Fruit fly (Drosophila melanogaster) whole organism, embryonic: ENCODE results near the gene CG46313.
A peak's percentile ranks its signal among the peaks of the same experiment; 100 is the strongest.

ENCODE experiments used
- Ada2b ChIP-seq: fragments of 200-800 bp; sonication (Bioruptor generic); IDR thresholded peaks from 2 replicates; pipeline ENCODE4 v1.3.6; 2022; ENCODE audit warnings: missing biosample characterization, missing genetic modification characterization
- B-H1 ChIP-seq: fragments of 200-800 bp; sonication (Bioruptor generic); IDR thresholded peaks from 3 replicates; pipeline ENCODE4 v1.3.6; 2022; ENCODE audit warnings: missing biosample characterization, missing genetic modification characterization
- Bteb2 ChIP-seq: fragments of 200-800 bp; sonication (Bioruptor generic); optimal IDR thresholded peaks from 2 replicates; lab custom pipeline; 2016; ENCODE audit warnings: missing biosample characterization, missing genetic modification characterization
- CG1024 ChIP-seq: fragments of 200-800 bp; sonication (Bioruptor generic); IDR thresholded peaks from 2 replicates; pipeline ENCODE4 v1.3.6; 2022; ENCODE audit warnings: missing biosample characterization, missing genetic modification characterization
- CG10543 ChIP-seq: fragments of 200-800 bp; sonication (Bioruptor generic); optimal IDR thresholded peaks from 3 replicates; lab custom pipeline; 2017; ENCODE audit warnings: missing biosample characterization, mild to moderate bottlenecking, missing genetic modification characterization, moderate library complexity
- CG12219 ChIP-seq: fragments of 200-800 bp; sonication (Bioruptor generic); optimal IDR thresholded peaks from 3 replicates; lab custom pipeline; 2018; ENCODE audit warnings: missing biosample characterization, mild to moderate bottlenecking, missing genetic modification characterization
- CG13296 ChIP-seq: fragments of 200-800 bp; sonication (Bioruptor generic); optimal IDR thresholded peaks from 3 replicates; lab custom pipeline; 2018; ENCODE audit warnings: missing biosample characterization, mild to moderate bottlenecking, missing genetic modification characterization
- CG14710 ChIP-seq: fragments of 200-800 bp; sonication (Bioruptor generic); optimal IDR thresholded peaks from 3 replicates; lab custom pipeline; 2019; ENCODE audit warnings: missing biosample characterization, mild to moderate bottlenecking, missing genetic modification characterization, moderate library complexity
- CG15011 ChIP-seq: fragments of 200-800 bp; sonication (Bioruptor generic); optimal IDR thresholded peaks from 3 replicates; lab custom pipeline; 2018; ENCODE audit warnings: missing biosample characterization, mild to moderate bottlenecking, missing genetic modification characterization
- CG15514 ChIP-seq: fragments of 200-800 bp; sonication (Bioruptor generic); optimal IDR thresholded peaks from 3 replicates; lab custom pipeline; 2017; ENCODE audit warnings: missing biosample characterization, missing genetic modification characterization, mild to moderate bottlenecking, moderate library complexity, missing genetic modification reagents
- CG15601 ChIP-seq: fragments of 200-800 bp; sonication (Bioruptor generic); optimal IDR thresholded peaks from 3 replicates; lab custom pipeline; 2019; ENCODE audit warnings: missing biosample characterization, mild to moderate bottlenecking, missing genetic modification characterization, moderate library complexity
- CG17568 ChIP-seq: fragments of 200-800 bp; sonication (Bioruptor generic); optimal IDR thresholded peaks from 2 replicates; lab custom pipeline; 2018; ENCODE audit warnings: missing biosample characterization, mild to moderate bottlenecking, missing genetic modification characterization, moderate library complexity
- CG17802 ChIP-seq: fragments of 200-800 bp; sonication (Bioruptor generic); optimal IDR thresholded peaks from 2 replicates; lab custom pipeline; 2018; ENCODE audit warnings: missing biosample characterization, mild to moderate bottlenecking, missing genetic modification characterization, moderate library complexity
- CG17829 ChIP-seq: fragments of 200-800 bp; optimal IDR thresholded peaks from 2 replicates; lab custom pipeline; 2019; ENCODE audit warnings: missing biosample characterization, mild to moderate bottlenecking, missing genetic modification characterization, moderate library complexity
- CG18011 ChIP-seq: fragments of 200-800 bp; sonication (Bioruptor generic); optimal IDR thresholded peaks from 2 replicates; lab custom pipeline; 2017; ENCODE audit warnings: missing biosample characterization, missing genetic modification characterization, mild to moderate bottlenecking, moderate library complexity, missing genotype
- CG18619 ChIP-seq: fragments of 200-800 bp; sonication (Bioruptor generic); optimal IDR thresholded peaks from 3 replicates; lab custom pipeline; 2017; ENCODE audit warnings: missing biosample characterization, mild to moderate bottlenecking, missing genetic modification characterization
- CG2202 ChIP-seq: fragments of 200-800 bp; sonication (Bioruptor generic); optimal IDR thresholded peaks from 2 replicates; lab custom pipeline; 2018; ENCODE audit warnings: missing biosample characterization, mild to moderate bottlenecking, missing genetic modification characterization
- CG4424 ChIP-seq: fragments of 200-800 bp; sonication (Bioruptor generic); optimal IDR thresholded peaks from 3 replicates; lab custom pipeline; 2016; ENCODE audit warnings: missing biosample characterization, missing genetic modification characterization
- CG5953 ChIP-seq: fragments of 200-800 bp; sonication (Bioruptor generic); IDR thresholded peaks from 2 replicates; pipeline ENCODE4 v1.3.6; 2022; ENCODE audit warnings: missing biosample characterization, missing genetic modification characterization
- CG8281 ChIP-seq: fragments of 200-800 bp; sonication (Bioruptor generic); optimal IDR thresholded peaks from 2 replicates; lab custom pipeline; 2018; ENCODE audit warnings: missing biosample characterization, mild to moderate bottlenecking, missing genetic modification characterization, moderate library complexity
- CG8478 ChIP-seq: fragments of >200 bp; optimal IDR thresholded peaks from 2 replicates; lab custom pipeline; 2018
- CG9817 ChIP-seq: fragments of 200-800 bp; sonication (Bioruptor generic); optimal IDR thresholded peaks from 2 replicates; lab custom pipeline; 2018; ENCODE audit warnings: missing biosample characterization, mild to moderate bottlenecking, missing genetic modification characterization, moderate library complexity
- Dip3 ChIP-seq: fragments of 200-800 bp; sonication (Bioruptor generic); optimal IDR thresholded peaks from 3 replicates; lab custom pipeline; 2016; ENCODE audit warnings: missing biosample characterization, missing genetic modification characterization
- Drgx ChIP-seq: fragments of 200-800 bp; sonication (Bioruptor generic); IDR thresholded peaks from 2 replicates; pipeline ENCODE4 v1.3.6; 2022; ENCODE audit warnings: missing biosample characterization, missing genetic modification characterization
- E2f1 ChIP-seq: fragments of 200-800 bp; sonication (Bioruptor generic); IDR thresholded peaks from 2 replicates; pipeline ENCODE4 v1.3.6; 2022; ENCODE audit warnings: missing biosample characterization, missing genetic modification characterization
- Fer3 ChIP-seq: fragments of 200-800 bp; sonication (Bioruptor generic); optimal IDR thresholded peaks from 2 replicates; lab custom pipeline; 2018; ENCODE audit warnings: missing biosample characterization, mild to moderate bottlenecking, missing genetic modification characterization, moderate library complexity
- MESR4 ChIP-seq: fragments of 200-800 bp; sonication (Bioruptor generic); optimal IDR thresholded peaks from 2 replicates; lab custom pipeline; 2018; ENCODE audit warnings: missing biosample characterization, mild to moderate bottlenecking, missing genetic modification characterization, moderate library complexity
- PHDP ChIP-seq: fragments of 200-800 bp; sonication (Bioruptor generic); optimal IDR thresholded peaks from 3 replicates; lab custom pipeline; 2018; ENCODE audit warnings: missing biosample characterization, mild to moderate bottlenecking, missing genetic modification characterization, moderate library complexity
- Rfx ChIP-seq: fragments of 200-800 bp; sonication (Bioruptor generic); IDR thresholded peaks from 2 replicates; pipeline ENCODE4 v1.3.6; 2022; ENCODE audit warnings: missing biosample characterization, missing genetic modification characterization
- Stat92E ChIP-seq, 3 experiments: fragments of >200 bp in 2 of 3; fragments of 200-800 bp in 1 of 3; sonication (Bioruptor generic) in 1 of 3; optimal IDR thresholded peaks; 2 replicates each; lab custom pipeline; 2017 to 2019; ENCODE audit warnings: missing biosample characterization in 3 of 3, missing genetic modification characterization in 3 of 3, mild to moderate bottlenecking in 1 of 3, moderate library complexity in 1 of 3
- Xrp1 ChIP-seq: fragments of 200-800 bp; sonication (Bioruptor generic); IDR thresholded peaks from 2 replicates; pipeline ENCODE4 v1.3.6; 2022; ENCODE audit warnings: missing biosample characterization, missing genetic modification characterization
- abd-A ChIP-seq: fragments of 200-800 bp; sonication (Bioruptor generic); optimal IDR thresholded peaks from 3 replicates; lab custom pipeline; 2019; ENCODE audit warnings: missing biosample characterization, mild to moderate bottlenecking, missing genetic modification characterization, moderate library complexity
- bcd ChIP-seq: fragments of 200-800 bp; sonication (Bioruptor generic); optimal IDR thresholded peaks from 2 replicates; lab custom pipeline; 2017; ENCODE audit warnings: missing biosample characterization, mild to moderate bottlenecking, missing genetic modification characterization
- cas ChIP-seq: fragments of 200-800 bp; sonication (Bioruptor generic); IDR thresholded peaks from 2 replicates; pipeline ENCODE4 v1.3.6; 2022; ENCODE audit warnings: missing biosample characterization, missing genetic modification characterization
- dpn ChIP-seq, 2 experiments: fragments of 200-800 bp; sonication (Bioruptor generic); optimal IDR thresholded peaks; 3 replicates each; lab custom pipeline; 2016; ENCODE audit warnings: missing biosample characterization in 2 of 2, missing genetic modification characterization in 2 of 2
- en ChIP-seq: fragments of 200-800 bp; sonication (Bioruptor generic); optimal IDR thresholded peaks from 2 replicates; lab custom pipeline; 2016; ENCODE audit warnings: missing biosample characterization, missing genetic modification characterization
- gce ChIP-seq: fragments of 200-800 bp; sonication (Bioruptor generic); IDR thresholded peaks from 3 replicates; pipeline ENCODE4 v1.3.6; 2022; ENCODE audit warnings: missing biosample characterization, missing genetic modification characterization
- kah ChIP-seq: fragments of 200-800 bp; sonication (Bioruptor generic); optimal IDR thresholded peaks from 2 replicates; lab custom pipeline; 2018; ENCODE audit warnings: missing biosample characterization, mild to moderate bottlenecking, missing genetic modification characterization
- klu ChIP-seq: fragments of 200-800 bp; sonication (Bioruptor generic); IDR thresholded peaks from 2 replicates; pipeline ENCODE4 v1.3.6; 2022; ENCODE audit warnings: missing biosample characterization, missing genetic modification characterization
- lmd ChIP-seq: fragments of 200-800 bp; sonication (Bioruptor generic); IDR thresholded peaks from 2 replicates; pipeline ENCODE4 v1.3.6; 2022; ENCODE audit warnings: missing biosample characterization, missing genetic modification characterization
- lov ChIP-seq, 2 experiments: fragments of 200-800 bp in 1 of 2; fragments of >200 bp in 1 of 2; sonication (Bioruptor generic) in 1 of 2; IDR thresholded peaks in 1 of 2; optimal IDR thresholded peaks in 1 of 2; 2 replicates in 1 of 2; 3 replicates in 1 of 2; pipeline versions ENCODE4 v1.3.6 to Lab custom; 2017 to 2022; ENCODE audit warnings: missing biosample characterization in 1 of 2, missing genetic modification characterization in 1 of 2
- nerfin-2 ChIP-seq: fragments of 200-800 bp; sonication (Bioruptor generic); IDR thresholded peaks from 2 replicates; pipeline ENCODE4 v1.3.6; 2022; ENCODE audit warnings: missing biosample characterization, missing genetic modification characterization; ENCODE audit not compliant: partially characterized antibody
- nmo ChIP-seq: fragments of 200-800 bp; sonication (Bioruptor generic); optimal IDR thresholded peaks from 2 replicates; lab custom pipeline; 2018; ENCODE audit warnings: missing biosample characterization, mild to moderate bottlenecking, missing genetic modification characterization, moderate library complexity
- phol ChIP-seq: fragments of 200-800 bp; sonication (Bioruptor generic); optimal IDR thresholded peaks from 3 replicates; lab custom pipeline; 2018; ENCODE audit warnings: missing biosample characterization, mild to moderate bottlenecking, missing genetic modification characterization, moderate library complexity
- pros ChIP-seq: fragments of 200-800 bp; sonication (Bioruptor generic); optimal IDR thresholded peaks from 3 replicates; lab custom pipeline; 2019; ENCODE audit warnings: missing biosample characterization, mild to moderate bottlenecking, missing genetic modification characterization, moderate library complexity
- scrt ChIP-seq: fragments of 200-800 bp; sonication (Bioruptor generic); optimal IDR thresholded peaks from 2 replicates; lab custom pipeline; 2018; ENCODE audit warnings: missing biosample characterization, mild to moderate bottlenecking, missing genetic modification characterization, moderate library complexity
- sob ChIP-seq: fragments of 200-800 bp; sonication (Bioruptor generic); IDR thresholded peaks from 2 replicates; pipeline ENCODE4 v1.3.6; 2022; ENCODE audit warnings: missing biosample characterization, missing genetic modification characterization
- sr ChIP-seq: fragments of 200-800 bp; sonication (Bioruptor generic); IDR thresholded peaks from 3 replicates; pipeline ENCODE4 v1.3.6; 2022; ENCODE audit warnings: missing biosample characterization, missing genetic modification characterization
- toy ChIP-seq: fragments of 200-800 bp; sonication (Bioruptor generic); IDR thresholded peaks from 2 replicates; pipeline ENCODE4 v1.3.6; 2022; ENCODE audit warnings: missing biosample characterization, missing genetic modification characterization

The CG46313 gene

dm6 chr3R:26954020-26954672 is 24.2 kb upstream of the CG46313 start (continued):
- no peak for TF ChIP-seq lov (optimal IDR thresholded peaks at IDR 0.05; lab: Kevin White, UChicago)
- peak; percentile 68; the same call in 1 of the 3 replicates for TF ChIP-seq lov (GFP tag; IDR thresholded peaks at IDR 0.05; lab: Robert Waterston, UW)
- no peak for TF ChIP-seq CG15011 (GFP tag; lab: Kevin White, UChicago)
- TF ChIP-seq dpn (GFP tag; optimal IDR thresholded peaks at IDR 0.05; lab: Kevin White, UChicago), result peak in 1 of 2 experiments; percentile 74
- peak; percentile 25 for TF ChIP-seq CG12219 (GFP tag; lab: Kevin White, UChicago)
- TF ChIP-seq CG15514, result peak; percentile 53
- peak; percentile 25 for TF ChIP-seq CG10543 (GFP tag; lab: Kevin White, UChicago)
- TF ChIP-seq CG4424 (GFP tag; lab: Kevin White, UChicago), result peak; percentile 61
- no peak for TF ChIP-seq CG18011 (GFP tag; lab: Kevin White, UChicago)
- TF ChIP-seq scrt (GFP tag; lab: Kevin White, UChicago), result peak; percentile 51
- TF ChIP-seq CG8281, result peak; percentile 4
- TF ChIP-seq CG14710, result peak; percentile 45
- TF ChIP-seq phol (tag; lab: Kevin White, UChicago), result peak; percentile 73
- TF ChIP-seq abd-A, result no peak
- peak; percentile 74 for TF ChIP-seq Rfx (GFP tag; lab: Robert Waterston, UW)
- TF ChIP-seq sr, result peak; percentile 40; the same call in 2 of the 3 replicates
- peak; percentile 51 for TF ChIP-seq CG18619 (GFP tag; lab: Kevin White, UChicago)
- peak in 1 of 3 experiments; percentile 23 for TF ChIP-seq Stat92E (GFP tag; optimal IDR thresholded peaks at IDR 0.05; lab: Kevin White, UChicago)
- peak; percentile 82 for TF ChIP-seq bcd (GFP tag; lab: Kevin White, UChicago)
- peak; percentile 96 for TF ChIP-seq Drgx (GFP tag; lab: Robert Waterston, UW)
- no peak for TF ChIP-seq toy (GFP tag; lab: Robert Waterston, UW)
- peak; percentile 78 for TF ChIP-seq lmd (GFP tag; lab: Robert Waterston, UW)
- peak; percentile 89 for TF ChIP-seq Xrp1 (GFP tag; lab: Robert Waterston, UW)
- TF ChIP-seq kah (GFP tag; lab: Kevin White, UChicago), result peak; percentile 13
- peak; percentile 23 for TF ChIP-seq CG9817 (tag; lab: Kevin White, UChicago)
- TF ChIP-seq CG5953 (GFP tag; lab: Robert Waterston, UW), result peak; percentile 85
- peak; percentile 75 for TF ChIP-seq Fer3
- peak; percentile 74 for TF ChIP-seq Ada2b (GFP tag; lab: Robert Waterston, UW)
- peak; percentile 74 for TF ChIP-seq sob (GFP tag; lab: Robert Waterston, UW)
- TF ChIP-seq PHDP, result peak; percentile 83
- peak; percentile 53 for TF ChIP-seq CG15601 (tag; lab: Kevin White, UChicago)
- no peak for TF ChIP-seq Bteb2
- TF ChIP-seq Dip3 (GFP tag; lab: Kevin White, UChicago), result peak; percentile 5
- peak; percentile 69 for TF ChIP-seq CG8478
- TF ChIP-seq nerfin-2 (GFP tag; lab: Robert Waterston, UW), result no peak
- TF ChIP-seq nmo (GFP tag; lab: Kevin White, UChicago), result peak; percentile 86
- TF ChIP-seq pros (GFP tag; lab: Kevin White, UChicago), result no peak
- TF ChIP-seq E2f1 (GFP tag; lab: Robert Waterston, UW), result peak; percentile 83
- TF ChIP-seq en (GFP tag; lab: Kevin White, UChicago), result no peak
- TF ChIP-seq CG17568 (GFP tag; lab: Kevin White, UChicago), result peak; percentile 58
- TF ChIP-seq B-H1 (GFP tag; lab: Robert Waterston, UW), result peak; percentile 85
- peak; percentile 32; the same call in 1 of the 3 replicates for TF ChIP-seq gce (GFP tag; lab: Robert Waterston, UW)
- TF ChIP-seq CG17802 (tag; lab: Kevin White, UChicago), result peak; percentile 44
- no peak for TF ChIP-seq klu
- peak; percentile 73 for TF ChIP-seq CG1024 (GFP tag; lab: Robert Waterston, UW)
- TF ChIP-seq CG13296, result peak; percentile 46
- TF ChIP-seq CG17829, result peak; percentile 73
- TF ChIP-seq cas (GFP tag; lab: Robert Waterston, UW), result peak; percentile 47; the same call in 1 of the 2 replicates
- TF ChIP-seq CG2202, result peak; percentile 32
- TF ChIP-seq MESR4 (GFP tag; lab: Kevin White, UChicago), result no peak
